Worm (Caenorhabditis elegans) whole organism, young adult: Measurements from ENCODE around the gene lsm-8.

Experiments
- B0261.1 ChIP-seq: sonication (generic microtip); optimal IDR thresholded peaks from 2 replicates; lab custom pipeline; 2016; ENCODE audit warnings: mild to moderate bottlenecking, missing genetic modification characterization, moderate library complexity, missing compliant biosample characterization
- C17E4.6 ChIP-seq: fragments of 200-800 bp; sonication (Bioruptor generic); IDR thresholded peaks from 2 replicates; pipeline ENCODE4 v1.3.6; 2022; ENCODE audit warnings: missing genetic modification reagents, missing genetic modification characterization, missing compliant biosample characterization
- D2030.7 ChIP-seq: fragments of 200-800 bp; sonication (Bioruptor generic); IDR thresholded peaks from 2 replicates; pipeline ENCODE4 v1.3.6; 2022; ENCODE audit warnings: missing genetic modification reagents, missing genetic modification characterization, missing compliant biosample characterization
- F33H1.4 ChIP-seq: fragments of 200-800 bp; sonication (Bioruptor generic); IDR thresholded peaks from 2 replicates; pipeline ENCODE4 v1.3.6; 2022; ENCODE audit warnings: missing genetic modification reagents, missing genetic modification characterization, missing compliant biosample characterization
- F39B2.1 ChIP-seq: fragments of 200-800 bp; sonication (Bioruptor generic); IDR thresholded peaks from 2 replicates; pipeline ENCODE4 v1.3.6; 2022; ENCODE audit warnings: missing genetic modification reagents, missing genetic modification characterization, missing compliant biosample characterization
- F57A8.1 ChIP-seq: fragments of 200-800 bp; sonication (Bioruptor generic); optimal IDR thresholded peaks from 2 replicates; lab custom pipeline; 2018; ENCODE audit warnings: mild to moderate bottlenecking, missing genetic modification characterization, moderate library complexity, missing compliant biosample characterization
- F57C9.4 ChIP-seq: sonication (generic microtip); optimal IDR thresholded peaks from 2 replicates; lab custom pipeline; 2017; ENCODE audit warnings: mild to moderate bottlenecking, missing genetic modification characterization, missing compliant biosample characterization
- K12H6.12 ChIP-seq: fragments of 200-800 bp; sonication (Bioruptor generic); optimal IDR thresholded peaks from 2 replicates; lab custom pipeline; 2018; ENCODE audit warnings: mild to moderate bottlenecking, missing genetic modification characterization, missing compliant biosample characterization
- T07F8.4 ChIP-seq: sonication (generic microtip); optimal IDR thresholded peaks from 2 replicates; lab custom pipeline; 2016; ENCODE audit warnings: mild to moderate bottlenecking, missing genetic modification characterization, moderate library complexity, missing compliant biosample characterization
- ZK185.1 ChIP-seq: sonication (generic microtip); optimal IDR thresholded peaks from 2 replicates; lab custom pipeline; 2016; ENCODE audit warnings: mild to moderate bottlenecking, missing genetic modification characterization, missing compliant biosample characterization; ENCODE audit not compliant: poor library complexity, severe bottlenecking
- aptf-2 ChIP-seq: fragments of 200-800 bp; sonication (Bioruptor generic); conservative IDR thresholded peaks from 2 replicates; pipeline ENCODE4 v1.3.6; 2022; ENCODE audit warnings: missing genetic modification reagents, missing genetic modification characterization, missing compliant biosample characterization
- ceh-58 ChIP-seq: fragments of 200-800 bp; sonication (Bioruptor generic); IDR thresholded peaks from 2 replicates; pipeline ENCODE4 v1.3.6; 2022; ENCODE audit warnings: missing genetic modification characterization, missing compliant biosample characterization
- chd-7 ChIP-seq: sonication (generic microtip); optimal IDR thresholded peaks from 2 replicates; lab custom pipeline; 2016; ENCODE audit warnings: mild to moderate bottlenecking, missing genetic modification characterization, moderate library complexity, missing compliant biosample characterization
- dox-1 ChIP-seq: fragments of 200-800 bp; sonication (Bioruptor generic); IDR thresholded peaks from 2 replicates; pipeline ENCODE4 v1.3.6; 2022; ENCODE audit warnings: missing genetic modification reagents, missing genetic modification characterization, missing compliant biosample characterization
- efl-1 ChIP-seq: fragments of 150-350 bp; optimal IDR thresholded peaks from 2 replicates; lab custom pipeline; 2014; ENCODE audit warnings: missing biosample characterization, missing genetic modification reagents, missing genetic modification characterization
- egl-18 ChIP-seq: fragments of 200-800 bp; sonication (Bioruptor generic); IDR thresholded peaks from 2 replicates; pipeline ENCODE4 v1.3.6; 2022; ENCODE audit warnings: missing genetic modification reagents, missing genetic modification characterization, missing compliant biosample characterization
- egrh-3 ChIP-seq: fragments of 200-800 bp; sonication (Bioruptor generic); IDR thresholded peaks from 2 replicates; pipeline ENCODE4 v1.3.6; 2022; ENCODE audit warnings: missing genetic modification reagents, missing genetic modification characterization, missing compliant biosample characterization
- ekl-4 ChIP-seq: fragments of 200-800 bp; sonication (Bioruptor generic); IDR thresholded peaks from 2 replicates; pipeline ENCODE4 v1.3.6; 2022; ENCODE audit warnings: missing genetic modification reagents, missing genetic modification characterization, missing compliant biosample characterization
- hmg-1.2 ChIP-seq: fragments of 200-800 bp; sonication (Bioruptor generic); IDR thresholded peaks from 2 replicates; pipeline ENCODE4 v1.3.6; 2022; ENCODE audit warnings: missing genetic modification reagents, missing genetic modification characterization, missing compliant biosample characterization
- let-607 ChIP-seq, 2 experiments: fragments of 200-800 bp in 1 of 2; sonication (Bioruptor generic) in 1 of 2; sonication (generic microtip) in 1 of 2; optimal IDR thresholded peaks; 2 replicates each; lab custom pipeline; 2016 to 2018; ENCODE audit warnings: mild to moderate bottlenecking in 2 of 2, missing compliant biosample characterization in 2 of 2, missing genetic modification characterization in 2 of 2, moderate library complexity in 2 of 2, missing genotype in 1 of 2
- lin-54 ChIP-seq: fragments of 200-800 bp; sonication (Bioruptor generic); optimal IDR thresholded peaks from 2 replicates; lab custom pipeline; 2018; ENCODE audit warnings: mild to moderate bottlenecking, missing genetic modification characterization, missing compliant biosample characterization
- madf-3 ChIP-seq: fragments of 200-800 bp; sonication (Bioruptor generic); IDR thresholded peaks from 2 replicates; pipeline ENCODE4 v1.3.6; 2022; ENCODE audit warnings: missing genetic modification reagents, missing genetic modification characterization, missing compliant biosample characterization
- madf-6 ChIP-seq: fragments of 200-800 bp; sonication (Bioruptor generic); IDR thresholded peaks from 2 replicates; pipeline ENCODE4 v1.3.6; 2022; ENCODE audit warnings: missing genetic modification reagents, missing genetic modification characterization, missing compliant biosample characterization
- mxl-1 ChIP-seq: sonication (generic microtip); optimal IDR thresholded peaks from 2 replicates; lab custom pipeline; 2016; ENCODE audit warnings: missing genetic modification characterization, missing compliant biosample characterization
- nhr-27 ChIP-seq: fragments of 200-800 bp; sonication (Bioruptor generic); optimal IDR thresholded peaks from 2 replicates; lab custom pipeline; 2018; ENCODE audit warnings: mild to moderate bottlenecking, missing genetic modification characterization, moderate library complexity, missing compliant biosample characterization
- pbrm-1 ChIP-seq: fragments of 200-800 bp; sonication (Bioruptor generic); IDR thresholded peaks from 2 replicates; pipeline ENCODE4 v1.3.6; 2022; ENCODE audit warnings: missing genetic modification reagents, missing genetic modification characterization, missing compliant biosample characterization
- rec-8 ChIP-seq, 2 experiments: sonication (generic microtip); optimal IDR thresholded peaks; 2 replicates each; lab custom pipeline; 2016; ENCODE audit warnings: mild to moderate bottlenecking in 2 of 2, missing genetic modification characterization in 2 of 2, missing genetic modification reagents in 2 of 2, missing genotype in 2 of 2, missing biosample characterization in 1 of 2, missing compliant biosample characterization in 1 of 2, moderate library complexity in 1 of 2
- snpc-1.1 ChIP-seq: sonication (generic microtip); optimal IDR thresholded peaks from 2 replicates; lab custom pipeline; 2017; ENCODE audit warnings: missing genetic modification characterization, mild to moderate bottlenecking, missing compliant biosample characterization, antibody characterized with exemption, moderate library complexity, missing genotype, missing genetic modification reagents; ENCODE audit not compliant: insufficient read depth
- snpc-3.4 ChIP-seq: sonication (generic microtip); optimal IDR thresholded peaks from 2 replicates; lab custom pipeline; 2017; ENCODE audit warnings: missing genetic modification characterization, mild to moderate bottlenecking, missing compliant biosample characterization, antibody characterized with exemption, moderate library complexity, missing genotype, missing genetic modification reagents
- snpc-4 ChIP-seq, 5 experiments: fragments of 150-350 bp in 1 of 5; sonication (generic microtip) in 4 of 5; optimal IDR thresholded peaks; 2 replicates each; lab custom pipeline; 2014 to 2018; ENCODE audit warnings: missing genetic modification characterization in 5 of 5, missing biosample characterization in 3 of 5, antibody characterized with exemption in 2 of 5, mild to moderate bottlenecking in 2 of 5, missing compliant biosample characterization in 2 of 5, missing genotype in 2 of 5, moderate library complexity in 2 of 5, missing genetic modification reagents in 1 of 5
- unc-130 ChIP-seq: sonication (generic microtip); optimal IDR thresholded peaks from 2 replicates; lab custom pipeline; 2016; ENCODE audit warnings: missing genetic modification reagents, missing genetic modification characterization, missing compliant biosample characterization
- xnd-1 ChIP-seq: sonication (generic microtip); optimal IDR thresholded peaks from 2 replicates; lab custom pipeline; 2016; ENCODE audit warnings: missing genotype, missing genetic modification reagents, missing genetic modification characterization, missing compliant biosample characterization
- zfh-2 ChIP-seq: fragments of 200-800 bp; sonication (Bioruptor generic); conservative IDR thresholded peaks from 2 replicates; pipeline ENCODE4 v1.3.6; 2022; ENCODE audit warnings: missing genetic modification reagents, missing genetic modification characterization, missing compliant biosample characterization
- ztf-18 ChIP-seq: sonication (generic microtip); optimal IDR thresholded peaks from 2 replicates; lab custom pipeline; 2016; ENCODE audit warnings: missing genotype, mild to moderate bottlenecking, missing genetic modification characterization, missing compliant biosample characterization
- ztf-26 ChIP-seq: sonication (generic microtip); optimal IDR thresholded peaks from 2 replicates; lab custom pipeline; 2017; ENCODE audit warnings: missing genetic modification characterization, missing compliant biosample characterization

The lsm-8 gene

ce11 chrIV:6376473-6377115, 50.3 kb downstream of the lsm-8 start, which contains the start of the genes hrpf-2 and bli-6 (continued):
- no peak for TF ChIP-seq aptf-2 (GFP tag; lab: Robert Waterston, UW)
- TF ChIP-seq mxl-1 (tag; lab: Kevin White, UChicago): no peak
- no peak for TF ChIP-seq nhr-27 (tag; lab: Kevin White, UChicago)
- no peak for TF ChIP-seq pbrm-1 (GFP tag; lab: Robert Waterston, UW)
- peak; percentile 43; the same call in 1 of the 2 replicates for TF ChIP-seq dox-1 (GFP tag; lab: Robert Waterston, UW)
- TF ChIP-seq C17E4.6 (GFP tag; lab: Robert Waterston, UW): no peak
- no peak for TF ChIP-seq B0261.1
- TF ChIP-seq let-607 (tag; optimal IDR thresholded peaks at IDR 0.05; lab: Kevin White, UChicago): no peak
- TF ChIP-seq ceh-58 (GFP tag; lab: Robert Waterston, UW): no peak
- peak; percentile 3 for TF ChIP-seq ztf-18 (tag; lab: Kevin White, UChicago)
- TF ChIP-seq hmg-1.2: peak; percentile 59; the same call in 1 of the 2 replicates
- no peak for TF ChIP-seq ztf-26 (tag; lab: Kevin White, UChicago)
- TF ChIP-seq ekl-4 (GFP tag; lab: Robert Waterston, UW): no peak
- peak; percentile 4 for TF ChIP-seq K12H6.12 (tag; lab: Kevin White, UChicago)
- peak; percentile 17 for TF ChIP-seq snpc-4 (GFP tag; optimal IDR thresholded peaks at IDR 0.05; lab: Kevin White, UChicago)
- peak; percentile 42 to 91 (median 86) for TF ChIP-seq snpc-4 (tag; optimal IDR thresholded peaks at IDR 0.05; lab: Kevin White, UChicago)
- TF ChIP-seq F39B2.1 (GFP tag; lab: Robert Waterston, UW): no peak
- no peak for TF ChIP-seq unc-130 (GFP tag; lab: Kevin White, UChicago)
- no peak for TF ChIP-seq rec-8 (tag; optimal IDR thresholded peaks at IDR 0.05; lab: Kevin White, UChicago)
- no peak for TF ChIP-seq chd-7 (tag; lab: Kevin White, UChicago)
- peak; percentile 49; the same call in 1 of the 2 replicates for TF ChIP-seq F33H1.4 (GFP tag; lab: Robert Waterston, UW)
- TF ChIP-seq ZK185.1 (tag; lab: Kevin White, UChicago): peak; percentile 52
- TF ChIP-seq efl-1: peak; percentile 47
- TF ChIP-seq snpc-1.1 (tag; lab: Kevin White, UChicago): peak; percentile 18
- TF ChIP-seq F57C9.4 (tag; lab: Kevin White, UChicago): no peak
- TF ChIP-seq lin-54 (GFP tag; lab: Kevin White, UChicago): peak; percentile 79
- 0 out of 2 replicates have a peak, but pooled peaks have one; percentile 22 for TF ChIP-seq madf-3 (GFP tag; lab: Robert Waterston, UW)
- no peak for TF ChIP-seq xnd-1 (tag; lab: Kevin White, UChicago)
- TF ChIP-seq D2030.7: 0 out of 2 replicates have a peak, but pooled peaks have one; percentile 30
- no peak for TF ChIP-seq T07F8.4 (tag; lab: Kevin White, UChicago)
- TF ChIP-seq F57A8.1 (GFP tag; lab: Kevin White, UChicago): no peak
- TF ChIP-seq egl-18 (GFP tag; lab: Robert Waterston, UW): no peak
- peak; percentile 52; the same call in 1 of the 2 replicates for TF ChIP-seq madf-6 (GFP tag; lab: Robert Waterston, UW)

- TF ChIP-seq egrh-3 (GFP tag; lab: Robert Waterston, UW): peak; percentile 61; the same call in 1 of the 2 replicates
- no peak for TF ChIP-seq snpc-3.4 (tag; lab: Kevin White, UChicago)
- peak; percentile 88 for TF ChIP-seq zfh-2 (GFP tag; lab: Robert Waterston, UW)
These were observed 51.2 kb downstream of the lsm-8 start for ce11 chrIV:6377335-6378069.
